Fruit fly (Drosophila melanogaster) whole organism, prepupa: ENCODE results near the gene Shc.

ENCODE experiments used
- CG10631 ChIP-seq: fragments of 200-800 bp; sonication (Bioruptor generic); optimal IDR thresholded peaks from 2 replicates; lab custom pipeline; 2016; ENCODE audit warnings: missing biosample characterization, missing genetic modification characterization
- CG10669 ChIP-seq: fragments of 200-800 bp; sonication (Bioruptor generic); optimal IDR thresholded peaks from 3 replicates; lab custom pipeline; 2018; ENCODE audit warnings: missing biosample characterization, mild to moderate bottlenecking, missing genetic modification characterization, moderate library complexity
- CG11294 ChIP-seq: fragments of 200-800 bp; sonication (Bioruptor generic); IDR thresholded peaks from 2 replicates; pipeline ENCODE4 v1.3.6; 2022; ENCODE audit warnings: missing biosample characterization, missing genetic modification characterization
- CG11762 ChIP-seq: fragments of 200-800 bp; sonication (Bioruptor generic); optimal IDR thresholded peaks from 3 replicates; lab custom pipeline; 2016; ENCODE audit warnings: missing biosample characterization, missing genetic modification characterization; ENCODE audit not compliant: insufficient read depth
- CG11902 ChIP-seq: fragments of 200-800 bp; sonication (Bioruptor generic); optimal IDR thresholded peaks from 3 replicates; lab custom pipeline; 2016; ENCODE audit warnings: missing biosample characterization, missing genetic modification characterization
- CG15336 ChIP-seq: fragments of 200-800 bp; sonication (Bioruptor generic); IDR thresholded peaks from 2 replicates; pipeline ENCODE4 v1.3.6; 2022; ENCODE audit warnings: missing biosample characterization, missing genetic modification characterization
- CG1621 ChIP-seq: fragments of 200-800 bp; sonication (Bioruptor generic); optimal IDR thresholded peaks from 3 replicates; lab custom pipeline; 2018; ENCODE audit warnings: missing biosample characterization, mild to moderate bottlenecking, missing genetic modification characterization
- CG16779 ChIP-seq: fragments of 200-800 bp; sonication (Bioruptor generic); optimal IDR thresholded peaks from 3 replicates; lab custom pipeline; 2017; ENCODE audit warnings: missing biosample characterization, mild to moderate bottlenecking, missing genetic modification characterization
- CG3032 ChIP-seq: fragments of 200-800 bp; optimal IDR thresholded peaks from 2 replicates; lab custom pipeline; 2019; ENCODE audit warnings: missing biosample characterization, mild to moderate bottlenecking, missing genetic modification characterization, moderate library complexity
- CG31627 ChIP-seq: fragments of 200-800 bp; sonication (Bioruptor generic); optimal IDR thresholded peaks from 3 replicates; lab custom pipeline; 2016; ENCODE audit warnings: missing biosample characterization, missing genetic modification characterization
- CG32006 ChIP-seq: fragments of 200-800 bp; sonication (Bioruptor generic); optimal IDR thresholded peaks from 3 replicates; lab custom pipeline; 2017; ENCODE audit warnings: missing biosample characterization, mild to moderate bottlenecking, missing genetic modification characterization
- CG34406 ChIP-seq: fragments of 200-800 bp; sonication (Bioruptor generic); optimal IDR thresholded peaks from 3 replicates; lab custom pipeline; 2016; ENCODE audit warnings: missing biosample characterization, missing genetic modification characterization
- CG3919 ChIP-seq: fragments of 200-800 bp; sonication (Bioruptor generic); optimal IDR thresholded peaks from 3 replicates; lab custom pipeline; 2016; ENCODE audit warnings: missing biosample characterization, missing genetic modification characterization
- CG4318 ChIP-seq: fragments of 200-800 bp; sonication (Bioruptor generic); optimal IDR thresholded peaks from 3 replicates; lab custom pipeline; 2017; ENCODE audit warnings: missing biosample characterization, mild to moderate bottlenecking, missing genetic modification characterization
- CG6792 ChIP-seq: fragments of 200-800 bp; sonication (Bioruptor generic); optimal IDR thresholded peaks from 3 replicates; lab custom pipeline; 2016; ENCODE audit warnings: missing biosample characterization, missing genetic modification characterization
- CG6808 ChIP-seq: fragments of 200-800 bp; sonication (Bioruptor generic); optimal IDR thresholded peaks from 3 replicates; lab custom pipeline; 2017; ENCODE audit warnings: missing biosample characterization, missing genetic modification characterization, mild to moderate bottlenecking, moderate library complexity, missing genetic modification reagents
- CG6854 ChIP-seq: fragments of 200-800 bp; sonication (Bioruptor generic); optimal IDR thresholded peaks from 2 replicates; lab custom pipeline; 2017; ENCODE audit warnings: missing biosample characterization, mild to moderate bottlenecking, missing genetic modification characterization
- CG7368 ChIP-seq: fragments of 200-800 bp; sonication (Bioruptor generic); optimal IDR thresholded peaks from 3 replicates; lab custom pipeline; 2016; ENCODE audit warnings: missing biosample characterization, missing genetic modification characterization
- CG8119 ChIP-seq: fragments of 200-800 bp; sonication (Bioruptor generic); IDR thresholded peaks from 3 replicates; pipeline ENCODE4 v1.3.6; 2022; ENCODE audit warnings: missing biosample characterization, missing genetic modification characterization
- CG9139 ChIP-seq: fragments of 200-800 bp; sonication (Bioruptor generic); optimal IDR thresholded peaks from 3 replicates; lab custom pipeline; 2017; ENCODE audit warnings: missing biosample characterization, mild to moderate bottlenecking, missing genetic modification characterization
- Eip75B ChIP-seq: fragments of 200-800 bp; sonication (Bioruptor generic); optimal IDR thresholded peaks from 3 replicates; lab custom pipeline; 2016; ENCODE audit warnings: missing biosample characterization, missing genetic modification characterization
- Eip78C ChIP-seq: fragments of 200-800 bp; sonication (Bioruptor generic); peaks from one replicate; lab custom pipeline; 2016; ENCODE audit warnings: missing biosample characterization, missing genetic modification characterization
- Eip93F ChIP-seq: fragments of 200-800 bp; sonication (Bioruptor generic); optimal IDR thresholded peaks from 2 replicates; lab custom pipeline; 2016; ENCODE audit warnings: missing biosample characterization, mild to moderate bottlenecking, missing genetic modification characterization
- Gug ChIP-seq: fragments of 200-800 bp; sonication (Bioruptor generic); IDR thresholded peaks from 2 replicates; pipeline ENCODE4 v1.3.6; 2022; ENCODE audit warnings: missing biosample characterization, missing genetic modification characterization
- Hr39 ChIP-seq: fragments of 200-800 bp; sonication (Bioruptor generic); optimal IDR thresholded peaks from 2 replicates; lab custom pipeline; 2016; ENCODE audit warnings: missing biosample characterization, missing genetic modification characterization
- Met ChIP-seq: fragments of 200-800 bp; sonication (Bioruptor generic); optimal IDR thresholded peaks from 3 replicates; lab custom pipeline; 2016; ENCODE audit warnings: missing biosample characterization, missing genetic modification characterization
- Smox ChIP-seq: fragments of 200-800 bp; sonication (Bioruptor generic); optimal IDR thresholded peaks from 3 replicates; lab custom pipeline; 2016; ENCODE audit warnings: missing biosample characterization, missing genetic modification characterization
- Sox102F ChIP-seq: fragments of 200-800 bp; sonication (Bioruptor generic); optimal IDR thresholded peaks from 2 replicates; lab custom pipeline; 2016; ENCODE audit warnings: missing biosample characterization, mild to moderate bottlenecking, missing genetic modification characterization
- Sox14 ChIP-seq: fragments of 200-800 bp; sonication (Bioruptor generic); optimal IDR thresholded peaks from 3 replicates; lab custom pipeline; 2016; ENCODE audit warnings: missing biosample characterization, missing genetic modification characterization
- achi ChIP-seq: fragments of 200-800 bp; sonication (Bioruptor generic); optimal IDR thresholded peaks from 3 replicates; lab custom pipeline; 2016; ENCODE audit warnings: missing biosample characterization, missing genetic modification characterization
- cyc ChIP-seq: fragments of 200-800 bp; sonication (Bioruptor generic); optimal IDR thresholded peaks from 3 replicates; lab custom pipeline; 2016; ENCODE audit warnings: missing biosample characterization, missing genetic modification characterization
- dac ChIP-seq: fragments of 200-800 bp; sonication (Bioruptor generic); optimal IDR thresholded peaks from 2 replicates; lab custom pipeline; 2017; ENCODE audit warnings: missing biosample characterization, mild to moderate bottlenecking, missing genetic modification characterization
- dsx ChIP-seq: fragments of 200-800 bp; optimal IDR thresholded peaks from 3 replicates; lab custom pipeline; 2019; ENCODE audit warnings: missing biosample characterization, mild to moderate bottlenecking, missing genetic modification characterization, moderate library complexity; ENCODE audit not compliant: poor library complexity, severe bottlenecking
- eg ChIP-seq: fragments of 200-800 bp; sonication (Bioruptor generic); IDR thresholded peaks from 3 replicates; pipeline ENCODE4 v1.3.6; 2022; ENCODE audit warnings: missing biosample characterization, missing genetic modification characterization
- fd59A ChIP-seq: fragments of 200-800 bp; sonication (Bioruptor generic); optimal IDR thresholded peaks from 2 replicates; lab custom pipeline; 2017; ENCODE audit warnings: missing biosample characterization, mild to moderate bottlenecking, missing genetic modification characterization, missing genetic modification reagents
- net ChIP-seq: fragments of 200-800 bp; sonication (Bioruptor generic); optimal IDR thresholded peaks from 3 replicates; lab custom pipeline; 2016; ENCODE audit warnings: missing biosample characterization, missing genetic modification characterization
- pdm3 ChIP-seq: fragments of 200-800 bp; sonication (Bioruptor generic); optimal IDR thresholded peaks from 3 replicates; lab custom pipeline; 2016; ENCODE audit warnings: missing biosample characterization, missing genetic modification characterization
- salr ChIP-seq, 2 experiments: fragments of 200-800 bp; sonication (Bioruptor generic); optimal IDR thresholded peaks; 3 replicates each; lab custom pipeline; 2016 to 2018; ENCODE audit warnings: missing biosample characterization in 2 of 2, missing genetic modification characterization in 2 of 2, mild to moderate bottlenecking in 1 of 2
- spab ChIP-seq: fragments of 200-800 bp; sonication (Bioruptor generic); optimal IDR thresholded peaks from 2 replicates; lab custom pipeline; 2017; ENCODE audit warnings: missing biosample characterization, mild to moderate bottlenecking, missing genetic modification characterization, missing genetic modification reagents
- ss ChIP-seq, 2 experiments: fragments of 200-800 bp; sonication (Bioruptor generic); optimal IDR thresholded peaks; 2 replicates in 1 of 2; 3 replicates in 1 of 2; lab custom pipeline; 2017 to 2018; ENCODE audit warnings: mild to moderate bottlenecking in 2 of 2, missing biosample characterization in 2 of 2, missing genetic modification characterization in 2 of 2, moderate library complexity in 1 of 2
- svp ChIP-seq: fragments of 200-800 bp; sonication (Bioruptor generic); peaks from one replicate; lab custom pipeline; 2016; ENCODE audit warnings: missing biosample characterization, missing genetic modification characterization
- topi ChIP-seq: fragments of 200-800 bp; sonication (Bioruptor generic); optimal IDR thresholded peaks from 3 replicates; lab custom pipeline; 2016; ENCODE audit warnings: missing biosample characterization, missing genetic modification characterization
- vri ChIP-seq: fragments of 200-800 bp; sonication (Bioruptor generic); optimal IDR thresholded peaks from 3 replicates; lab custom pipeline; 2016; ENCODE audit warnings: missing biosample characterization, mild to moderate bottlenecking, missing genetic modification characterization

Gene Shc

DNA sequence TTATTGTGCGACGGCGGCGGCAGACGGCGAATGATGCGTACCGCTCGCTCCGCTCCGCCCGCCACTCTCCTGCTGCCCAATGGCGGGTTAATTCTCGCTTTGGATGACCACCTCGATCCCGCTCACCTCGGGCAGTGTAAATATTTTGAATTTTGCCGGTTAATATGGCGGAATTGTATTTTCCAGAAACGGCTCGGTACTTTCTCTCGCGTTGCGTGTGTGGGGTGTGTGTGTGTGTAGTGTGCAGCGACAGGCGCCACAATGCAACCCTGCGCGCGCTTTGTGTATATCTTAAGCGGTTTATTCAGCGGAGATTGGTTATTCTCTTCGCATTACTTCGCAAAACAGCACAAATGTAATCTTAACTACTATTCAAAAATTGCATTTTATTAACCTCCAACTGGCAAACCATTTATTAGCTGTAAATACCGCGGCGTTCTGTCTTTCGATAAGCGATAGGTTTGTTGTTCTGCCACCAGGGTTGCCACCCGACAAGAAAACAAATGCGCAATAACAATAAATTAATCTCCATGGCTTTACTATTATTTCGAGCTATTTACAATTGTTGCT, 29.1 kb downstream of the Shc start, which contains the start of the genes phol and CG3552 (continued):
- TF ChIP-seq Hr39 (GFP tag; lab: Kevin White, UChicago) (peak; percentile 2), CG11902 (GFP tag; lab: Kevin White, UChicago) (no peak), Gug (no peak), Sox102F (no peak), dsx (GFP tag; lab: Kevin White, UChicago) (no peak), CG11294 (no peak), CG4318 (GFP tag; lab: Kevin White, UChicago) (no peak), fd59A (GFP tag; lab: Kevin White, UChicago) (no peak), CG9139 (GFP tag; lab: Kevin White, UChicago) (no peak), CG6808 (GFP tag; lab: Kevin White, UChicago) (peak; percentile 18), Eip78C (GFP tag; lab: Kevin White, UChicago) (peak; percentile 71), CG6792 (GFP tag; lab: Kevin White, UChicago) (no peak), svp (GFP tag; lab: Kevin White, UChicago) (no peak), cyc (GFP tag; lab: Kevin White, UChicago) (no peak), topi (no peak), Eip75B (GFP tag; lab: Kevin White, UChicago) (no peak), CG10669 (GFP tag; lab: Kevin White, UChicago) (no peak), spab (GFP tag; lab: Kevin White, UChicago) (no peak), Smox (GFP tag; lab: Kevin White, UChicago) (no peak), CG3032 (tag; lab: Kevin White, UChicago) (no peak), dac (GFP tag; lab: Kevin White, UChicago) (no peak), Eip93F (GFP tag; lab: Kevin White, UChicago) (no peak), CG16779 (no peak)

DNA sequence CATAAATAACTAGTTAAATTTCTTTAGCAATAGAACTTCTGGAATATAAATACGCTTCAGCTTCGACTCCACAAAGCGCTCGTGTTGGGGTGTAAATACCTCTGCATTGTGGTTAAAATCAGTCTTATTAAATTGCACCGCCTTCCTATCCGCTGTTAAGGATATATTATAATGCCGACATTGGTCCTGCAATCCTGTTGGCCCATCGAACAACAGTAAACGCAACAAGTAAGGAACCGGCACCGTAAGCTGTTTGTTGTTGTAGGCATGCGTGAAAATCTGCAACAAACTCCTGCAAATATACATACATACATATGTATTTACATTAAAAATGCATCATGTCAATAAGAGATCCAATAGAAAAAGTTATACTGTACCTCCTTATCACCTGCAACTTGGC, 29.6 kb downstream of the Shc start:
- TF ChIP-seq CG7368 (GFP tag; lab: Kevin White, UChicago) (no peak), svp (GFP tag; lab: Kevin White, UChicago) (no peak), Eip78C (GFP tag; lab: Kevin White, UChicago) (peak; percentile 20), CG32006 (no peak), net (GFP tag; lab: Kevin White, UChicago) (no peak), CG3032 (tag; lab: Kevin White, UChicago) (no peak), ss (GFP tag; optimal IDR thresholded peaks at IDR 0.05; lab: Kevin White, UChicago) (no peak), achi (GFP tag; lab: Kevin White, UChicago) (no peak), pdm3 (GFP tag; lab: Kevin White, UChicago) (no peak), dac (GFP tag; lab: Kevin White, UChicago) (no peak), cyc (GFP tag; lab: Kevin White, UChicago) (no peak), Met (GFP tag; lab: Kevin White, UChicago) (peak; percentile 1), CG4318 (GFP tag; lab: Kevin White, UChicago) (no peak), CG6792 (GFP tag; lab: Kevin White, UChicago) (peak; percentile 18)

dm6 chr3L:9457619-9458092, 30.8 kb downstream of the Shc start, which contains the start of gene CG3437:
Gene CG3437 (minus strand): TSS chr3L:9457669.
- TF ChIP-seq CG31627 (peak; percentile 99), CG6854 (GFP tag; lab: Kevin White, UChicago) (peak; percentile 99), salr (GFP tag; optimal IDR thresholded peaks at IDR 0.05; lab: Kevin White, UChicago) (peak; percentile 99), Eip75B (GFP tag; lab: Kevin White, UChicago) (peak; percentile 100), svp (GFP tag; lab: Kevin White, UChicago) (peak; percentile 100), CG11902 (GFP tag; lab: Kevin White, UChicago) (peak; percentile 99), Eip78C (GFP tag; lab: Kevin White, UChicago) (peak; percentile 100), dsx (GFP tag; lab: Kevin White, UChicago) (peak; percentile 97), net (GFP tag; lab: Kevin White, UChicago) (peak; percentile 100), Smox (GFP tag; lab: Kevin White, UChicago) (peak; percentile 99), CG32006 (peak; percentile 100), CG11762 (GFP tag; lab: Kevin White, UChicago) (peak; percentile 99), CG8119 (GFP tag; lab: Robert Waterston, UW) (peak; percentile 100), CG1621 (peak; percentile 99), ss (GFP tag; optimal IDR thresholded peaks at IDR 0.05; lab: Kevin White, UChicago) (peak; percentile 99), CG10669 (GFP tag; lab: Kevin White, UChicago) (peak; percentile 99), CG10631 (peak; percentile 99), vri (GFP tag; lab: Kevin White, UChicago) (peak; percentile 99), CG16779 (peak; percentile 99), CG34406 (GFP tag; lab: Kevin White, UChicago) (peak; percentile 99), pdm3 (GFP tag; lab: Kevin White, UChicago) (peak; percentile 100), CG7368 (GFP tag; lab: Kevin White, UChicago) (peak; percentile 98), Sox102F (peak; percentile 99), CG15336 (GFP tag; lab: Robert Waterston, UW) (peak; percentile 100), eg (GFP tag; lab: Robert Waterston, UW) (peak; percentile 100), Sox14 (peak; percentile 100), achi (GFP tag; lab: Kevin White, UChicago) (peak; percentile 99), CG3032 (tag; lab: Kevin White, UChicago) (peak; percentile 98), CG3919 (GFP tag; lab: Kevin White, UChicago) (peak; percentile 99)
